Worm (Caenorhabditis elegans) whole organism, L2 larva: Measurements from ENCODE around the gene fbxa-156.

Experiments used
- ZK546.5 ChIP-seq: sonication (generic microtip); optimal IDR thresholded peaks from 2 replicates; lab custom pipeline; 2017; ENCODE audit warnings: missing biosample characterization, missing genetic modification characterization
- ama-1 ChIP-seq: fragments of 150-350 bp; optimal IDR thresholded peaks from 2 replicates; lab custom pipeline; 2018; ENCODE audit warnings: inconsistent platforms
- ceh-82 ChIP-seq: fragments of 150-350 bp; optimal IDR thresholded peaks from 2 replicates; lab custom pipeline; 2014; ENCODE audit warnings: missing biosample characterization, missing genetic modification characterization
- fos-1 ChIP-seq: fragments of 150-350 bp; optimal IDR thresholded peaks from 2 replicates; lab custom pipeline; 2014; ENCODE audit warnings: missing biosample characterization, missing genetic modification characterization
- nhr-11 ChIP-seq: fragments of 150-350 bp; optimal IDR thresholded peaks from 2 replicates; lab custom pipeline; 2014; ENCODE audit warnings: missing biosample characterization, missing genetic modification characterization
- nhr-237 ChIP-seq: fragments of 150-350 bp; optimal IDR thresholded peaks from 2 replicates; lab custom pipeline; 2014; ENCODE audit warnings: missing biosample characterization, missing genetic modification characterization
- nhr-77 ChIP-seq: fragments of 150-350 bp; optimal IDR thresholded peaks from 2 replicates; lab custom pipeline; 2014; ENCODE audit warnings: missing biosample characterization, missing genetic modification characterization
- skn-1 ChIP-seq: sonication (generic microtip); optimal IDR thresholded peaks from 2 replicates; lab custom pipeline; 2017; ENCODE audit warnings: missing biosample characterization, missing genetic modification characterization
- unc-39 ChIP-seq: fragments of 150-350 bp; optimal IDR thresholded peaks from 2 replicates; lab custom pipeline; 2014; ENCODE audit warnings: missing biosample characterization, missing genetic modification characterization
- unc-62 ChIP-seq: fragments of 150-350 bp; optimal IDR thresholded peaks from 2 replicates; lab custom pipeline; 2014; ENCODE audit warnings: missing biosample characterization, missing genetic modification reagents, missing genetic modification characterization
- zag-1 ChIP-seq: fragments of 150-350 bp; optimal IDR thresholded peaks from 2 replicates; lab custom pipeline; 2014; ENCODE audit warnings: missing biosample characterization, missing genetic modification characterization
- ztf-1 ChIP-seq: fragments of 200-800 bp; sonication (Bioruptor generic); conservative IDR thresholded peaks from 2 replicates; pipeline ENCODE4 v1.3.6; 2022; ENCODE audit warnings: missing genetic modification characterization, missing compliant biosample characterization

ce11 chrV:17910019-17910418 is 13.4 kb upstream of the fbxa-156 start, which contains the start of gene dcar-1:
- TF ChIP-seq unc-39 (tag; lab: Kevin White, UChicago) (no peak), ama-1 (lab: Kevin White, UChicago) (no peak), ZK546.5 (tag; lab: Kevin White, UChicago) (no peak), ztf-1 (no peak), ceh-82 (no peak), unc-62 (GFP tag; lab: Kevin White, UChicago) (no peak), nhr-77 (tag; lab: Kevin White, UChicago) (no peak), nhr-11 (tag; lab: Kevin White, UChicago) (no peak), fos-1 (tag; lab: Kevin White, UChicago) (no peak), skn-1 (tag; lab: Kevin White, UChicago) (no peak), nhr-237 (tag; lab: Kevin White, UChicago) (no peak), zag-1 (no peak)
